Fruit fly (Drosophila melanogaster): ENCODE measurements around the gene Twdlalpha.

dm6 chrX:16791920-16792829 is 49.5 kb downstream of the Twdlalpha start, which contains the start of gene CG4768:
- TF ChIP-seq CTCF (optimal IDR thresholded peaks at IDR 0.05) (no peak), CG8478 (optimal IDR thresholded peaks at IDR 0.05) (no peak)

Data from S2 (cell line).